Fruit fly (Drosophila melanogaster): ENCODE measurements around the gene CG10336.

Gene CG10336

DNA sequence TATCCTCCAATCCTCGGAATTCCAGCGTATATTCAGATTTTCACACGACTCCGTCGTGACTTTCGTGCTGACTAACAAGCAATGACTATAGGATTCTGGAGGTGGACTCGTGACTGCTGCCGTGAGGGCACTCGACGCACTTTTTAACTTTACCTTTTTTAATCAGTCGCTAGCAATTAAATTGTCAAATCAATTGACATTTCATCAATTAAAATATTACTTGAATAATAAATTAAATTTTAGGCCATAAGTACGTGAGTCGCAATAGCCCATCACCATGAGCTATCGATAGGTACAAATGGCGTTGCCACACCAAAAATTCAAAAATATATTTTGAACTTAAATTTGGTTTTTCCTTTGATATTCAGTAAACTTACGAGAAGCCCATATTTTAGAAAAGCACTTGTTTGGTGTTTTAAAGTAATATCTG lies 16.3 kb downstream of the CG10336 start, which contains the start of gene Jwa (continued):
- peak in 1 of 2 experiments; percentile 46 for TF ChIP-seq insv (GFP tag; optimal IDR thresholded peaks at IDR 0.05)
- no peak for TF ChIP-seq CG2199 (GFP tag; IDR thresholded peaks at IDR 0.05)
- TF ChIP-seq HLH4C (GFP tag; IDR thresholded peaks at IDR 0.05; ENCODE audit: partially characterized antibody), result peak; percentile 98
- TF ChIP-seq CG43689 (GFP tag; IDR thresholded peaks at IDR 0.05), result peak; percentile 90
- TF ChIP-seq Mrtf (GFP tag; IDR thresholded peaks at IDR 0.05), result peak; percentile 84
- peak; percentile 67 for TF ChIP-seq tup (GFP tag; optimal IDR thresholded peaks at IDR 0.05)
- peak; percentile 94 for TF ChIP-seq ap (GFP tag; IDR thresholded peaks at IDR 0.05)
- peak; percentile 89 for TF ChIP-seq CG3407 (GFP tag; optimal IDR thresholded peaks at IDR 0.05)
- peak; percentile 65 for TF ChIP-seq CG12299 (tag; optimal IDR thresholded peaks at IDR 0.05)
- TF ChIP-seq tin (GFP tag; optimal IDR thresholded peaks at IDR 0.05), result peak; percentile 96
- TF ChIP-seq wek (GFP tag; optimal IDR thresholded peaks at IDR 0.05), result no peak
- TF ChIP-seq CG1024 (GFP tag; IDR thresholded peaks at IDR 0.05), result peak; percentile 87
- TF ChIP-seq Max (GFP tag; optimal IDR thresholded peaks at IDR 0.05), result peak; percentile 81
- peak; percentile 65 for TF ChIP-seq Lim3 (GFP tag; IDR thresholded peaks at IDR 0.05)
- TF ChIP-seq Sox100B (GFP tag; optimal IDR thresholded peaks at IDR 0.05), result peak; percentile 78
- TF ChIP-seq CG3163 (GFP tag; optimal IDR thresholded peaks at IDR 0.05), result peak; percentile 78
- TF ChIP-seq CG6791 (GFP tag; IDR thresholded peaks at IDR 0.05; ENCODE audit: partially characterized antibody), result peak; percentile 97
- TF ChIP-seq CG9609 (GFP tag; optimal IDR thresholded peaks at IDR 0.05), result peak; percentile 95
- TF ChIP-seq CG7963 (GFP tag; IDR thresholded peaks at IDR 0.05; ENCODE audit: partially characterized antibody), result peak; percentile 93
- TF ChIP-seq Myb (GFP tag; optimal IDR thresholded peaks at IDR 0.05), result peak; percentile 84
- peak; percentile 88 for TF ChIP-seq dysf (GFP tag; IDR thresholded peaks at IDR 0.05)
- TF ChIP-seq Dref (GFP tag; IDR thresholded peaks at IDR 0.05), result peak; percentile 68
- peak; percentile 62 for TF ChIP-seq CG5245 (GFP tag; optimal IDR thresholded peaks at IDR 0.05)
- TF ChIP-seq dmrt11E (tag; optimal IDR thresholded peaks at IDR 0.05), result peak; percentile 96
- TF ChIP-seq ssp (GFP tag; IDR thresholded peaks at IDR 0.05), result peak; percentile 83
- TF ChIP-seq Ravus (GFP tag; IDR thresholded peaks at IDR 0.05), result peak; percentile 53
- TF ChIP-seq salm (tag; optimal IDR thresholded peaks at IDR 0.05), result peak; percentile 88
- peak; percentile 70 for TF ChIP-seq pzg (GFP tag; optimal IDR thresholded peaks at IDR 0.05)
- TF ChIP-seq ash1 (GFP tag; optimal IDR thresholded peaks at IDR 0.05), result no peak
- TF ChIP-seq Dip3 (GFP tag; optimal IDR thresholded peaks at IDR 0.05), result peak; percentile 94
- TF ChIP-seq Atf3 (GFP tag; optimal IDR thresholded peaks at IDR 0.05), result peak; percentile 92
- peak in 1 of 2 experiments; percentile 46 for TF ChIP-seq Eip74EF (GFP tag; optimal IDR thresholded peaks at IDR 0.05)
- TF ChIP-seq CG7357 (GFP tag; IDR thresholded peaks at IDR 0.05), result peak; percentile 81
- peak; percentile 99 for TF ChIP-seq Ets65A (GFP tag)
- TF ChIP-seq CG10267 (tag; optimal IDR thresholded peaks at IDR 0.05), result peak; percentile 86
- peak; percentile 84 for TF ChIP-seq psq (GFP tag; optimal IDR thresholded peaks at IDR 0.05)
- peak; percentile 68 for TF ChIP-seq CG2875 (GFP tag; optimal IDR thresholded peaks at IDR 0.05)
- no peak for TF ChIP-seq HLHmδ (GFP tag; optimal IDR thresholded peaks at IDR 0.05)
- TF ChIP-seq E2f2 (GFP tag; IDR thresholded peaks at IDR 0.05), result peak; percentile 89
- peak; percentile 88 for TF ChIP-seq CG14710 (tag; optimal IDR thresholded peaks at IDR 0.05)
- TF ChIP-seq Rx (GFP tag; IDR thresholded peaks at IDR 0.05), result peak; percentile 81
- TF ChIP-seq Mes4 (GFP tag; optimal IDR thresholded peaks at IDR 0.05), result peak; percentile 83
- peak; percentile 90 for TF ChIP-seq CG18011 (GFP tag; optimal IDR thresholded peaks at IDR 0.05)
- TF ChIP-seq NK7.1 (GFP tag; optimal IDR thresholded peaks at IDR 0.05), result peak; percentile 82
- peak; percentile 94 for TF ChIP-seq CG4404 (GFP tag; IDR thresholded peaks at IDR 0.05)
- TF ChIP-seq Atf-2 (GFP tag; optimal IDR thresholded peaks at IDR 0.05), result peak; percentile 90
- TF ChIP-seq tx (GFP tag; optimal IDR thresholded peaks at IDR 0.05), result peak; percentile 95
- peak; percentile 80 for TF ChIP-seq ab (GFP tag; optimal IDR thresholded peaks at IDR 0.05)
- TF ChIP-seq CG6689 (GFP tag; IDR thresholded peaks at IDR 0.05), result peak; percentile 90
- peak; percentile 100 for TF ChIP-seq vnd (GFP tag; IDR thresholded peaks at IDR 0.05; ENCODE audit: partially characterized antibody)
- no peak for TF ChIP-seq kah (GFP tag; optimal IDR thresholded peaks at IDR 0.05)
